Worm (Caenorhabditis elegans) whole organism, L3 larva: ENCODE measurements around the gene sri-6.

Experiments
- R02D3.7 ChIP-seq: fragments of 150-350 bp; optimal IDR thresholded peaks from 2 replicates; lab custom pipeline; 2014; ENCODE audit warnings: missing biosample characterization, missing genetic modification characterization
- ZK546.5 ChIP-seq: sonication (generic microtip); optimal IDR thresholded peaks from 2 replicates; lab custom pipeline; 2017; ENCODE audit warnings: missing biosample characterization, missing genetic modification characterization
- aly-2 ChIP-seq: fragments of 150-350 bp; optimal IDR thresholded peaks from 2 replicates; lab custom pipeline; 2014; ENCODE audit warnings: missing biosample characterization, missing genetic modification characterization
- ama-1 ChIP-seq: fragments of 150-350 bp; optimal IDR thresholded peaks from 2 replicates; lab custom pipeline; 2018
- ceh-16 ChIP-seq: sonication (generic microtip); optimal IDR thresholded peaks from 2 replicates; lab custom pipeline; 2017; ENCODE audit warnings: missing biosample characterization, missing genetic modification characterization
- ceh-28 ChIP-seq: fragments of 150-350 bp; optimal IDR thresholded peaks from 2 replicates; lab custom pipeline; 2014; ENCODE audit warnings: missing biosample characterization, missing genetic modification reagents, missing genetic modification characterization
- daf-12 ChIP-seq: fragments of 150-350 bp; optimal IDR thresholded peaks from 2 replicates; lab custom pipeline; 2014; ENCODE audit warnings: missing biosample characterization, missing genetic modification reagents, missing genetic modification characterization
- egl-27 ChIP-seq: sonication (generic microtip); optimal IDR thresholded peaks from 4 replicates; lab custom pipeline; 2017; ENCODE audit warnings: missing biosample characterization, missing genetic modification reagents, missing genetic modification characterization
- egl-5 ChIP-seq: fragments of 150-350 bp; optimal IDR thresholded peaks from 2 replicates; lab custom pipeline; 2017; ENCODE audit warnings: missing biosample characterization, missing genetic modification reagents, missing genetic modification characterization, inconsistent platforms
- elt-1 ChIP-seq: fragments of 150-350 bp; optimal IDR thresholded peaks from 2 replicates; lab custom pipeline; 2014; ENCODE audit warnings: missing biosample characterization, missing genetic modification characterization
- elt-2 ChIP-seq: sonication (generic microtip); optimal IDR thresholded peaks from 2 replicates; lab custom pipeline; 2016; ENCODE audit warnings: missing genetic modification reagents, mild to moderate bottlenecking, missing genetic modification characterization, missing compliant biosample characterization
- elt-3 ChIP-seq, 3 experiments: fragments of 150-350 bp in 1 of 3; sonication (generic microtip) in 2 of 3; optimal IDR thresholded peaks; 2 replicates in 2 of 3; 4 replicates in 1 of 3; lab custom pipeline; 2014 to 2017; ENCODE audit warnings: missing biosample characterization in 3 of 3, missing genetic modification characterization in 3 of 3
- eor-1 ChIP-seq, 2 experiments: fragments of 150-350 bp; optimal IDR thresholded peaks; 2 replicates each; lab custom pipeline; 2014 to 2018; ENCODE audit warnings: missing biosample characterization in 2 of 2, missing genetic modification characterization in 2 of 2
- fkh-10 ChIP-seq: sonication (generic microtip); optimal IDR thresholded peaks from 2 replicates; lab custom pipeline; 2017; ENCODE audit warnings: missing biosample characterization, missing genetic modification reagents, missing genetic modification characterization
- fos-1 ChIP-seq: fragments of 150-350 bp; optimal IDR thresholded peaks from 2 replicates; lab custom pipeline; 2014; ENCODE audit warnings: missing biosample characterization, missing genetic modification characterization
- hmg-11 ChIP-seq: sonication (generic microtip); optimal IDR thresholded peaks from 2 replicates; lab custom pipeline; 2016; ENCODE audit warnings: missing genetic modification characterization, missing compliant biosample characterization
- jun-1 ChIP-seq: fragments of 150-350 bp; optimal IDR thresholded peaks from 2 replicates; lab custom pipeline; 2014; ENCODE audit warnings: missing biosample characterization, missing genetic modification reagents, missing genetic modification characterization
- lin-15B ChIP-seq: fragments of 150-350 bp; optimal IDR thresholded peaks from 2 replicates; lab custom pipeline; 2014; ENCODE audit warnings: missing biosample characterization, missing genetic modification characterization
- lin-39 ChIP-seq: fragments of 150-350 bp; optimal IDR thresholded peaks from 2 replicates; lab custom pipeline; 2018; ENCODE audit warnings: missing biosample characterization, missing genetic modification reagents, missing genetic modification characterization
- lsy-12 ChIP-seq: sonication (generic microtip); optimal IDR thresholded peaks from 2 replicates; lab custom pipeline; 2016; ENCODE audit warnings: mild to moderate bottlenecking, missing genetic modification characterization, missing compliant biosample characterization
- mml-1 ChIP-seq: fragments of 150-350 bp; sonication (generic microtip); optimal IDR thresholded peaks from 3 replicates; lab custom pipeline; 2014; ENCODE audit warnings: missing biosample characterization, missing genetic modification characterization
- nfya-1 ChIP-seq: sonication (generic microtip); optimal IDR thresholded peaks from 2 replicates; lab custom pipeline; 2017; ENCODE audit warnings: missing genetic modification characterization, mild to moderate bottlenecking, missing compliant biosample characterization, antibody characterized with exemption, moderate library complexity; ENCODE audit not compliant: insufficient read depth
- nhr-11 ChIP-seq: fragments of 150-350 bp; optimal IDR thresholded peaks from 2 replicates; lab custom pipeline; 2014; ENCODE audit warnings: missing biosample characterization, missing genetic modification characterization
- nhr-12 ChIP-seq: fragments of 150-350 bp; optimal IDR thresholded peaks from 2 replicates; lab custom pipeline; 2014; ENCODE audit warnings: missing biosample characterization, missing genetic modification characterization
- nhr-23 ChIP-seq: fragments of 150-350 bp; optimal IDR thresholded peaks from 2 replicates; lab custom pipeline; 2014; ENCODE audit warnings: missing biosample characterization, missing genetic modification reagents, missing genetic modification characterization
- nhr-237 ChIP-seq: fragments of 150-350 bp; optimal IDR thresholded peaks from 2 replicates; lab custom pipeline; 2014; ENCODE audit warnings: missing biosample characterization, missing genetic modification characterization
- nhr-25 ChIP-seq: sonication (generic microtip); optimal IDR thresholded peaks from 2 replicates; lab custom pipeline; 2017; ENCODE audit warnings: missing biosample characterization, missing genetic modification characterization
- nhr-43 ChIP-seq: sonication (generic microtip); optimal IDR thresholded peaks from 2 replicates; lab custom pipeline; 2016; ENCODE audit warnings: mild to moderate bottlenecking, missing genetic modification characterization, missing compliant biosample characterization; ENCODE audit not compliant: poor library complexity, severe bottlenecking
- nhr-67 ChIP-seq: fragments of 150-350 bp; optimal IDR thresholded peaks from 2 replicates; lab custom pipeline; 2014; ENCODE audit warnings: missing biosample characterization, missing genetic modification characterization
- nhr-76 ChIP-seq: fragments of 150-350 bp; sonication (generic microtip); optimal IDR thresholded peaks from 5 replicates; lab custom pipeline; 2014; ENCODE audit warnings: missing biosample characterization, missing genetic modification characterization
- pha-4 ChIP-seq: fragments of 150-350 bp; optimal IDR thresholded peaks from 2 replicates; lab custom pipeline; 2014; ENCODE audit warnings: missing biosample characterization, missing genetic modification reagents, missing genetic modification characterization
- pqm-1 ChIP-seq: fragments of 150-350 bp; optimal IDR thresholded peaks from 2 replicates; lab custom pipeline; 2017; ENCODE audit warnings: missing biosample characterization, missing genetic modification characterization, inconsistent platforms
- sea-2 ChIP-seq: fragments of 150-350 bp; sonication (generic microtip); optimal IDR thresholded peaks from 4 replicates; lab custom pipeline; 2014; ENCODE audit warnings: missing biosample characterization, missing genetic modification reagents, missing genetic modification characterization
- skn-1 ChIP-seq: fragments of 150-350 bp; optimal IDR thresholded peaks from 2 replicates; lab custom pipeline; 2014; ENCODE audit warnings: missing biosample characterization, missing genetic modification characterization
- snpc-4 ChIP-seq: fragments of 150-350 bp; optimal IDR thresholded peaks from 2 replicates; lab custom pipeline; 2014; ENCODE audit warnings: missing biosample characterization, missing genetic modification characterization
- unc-39 ChIP-seq: sonication (generic microtip); optimal IDR thresholded peaks from 4 replicates; lab custom pipeline; 2017; ENCODE audit warnings: missing biosample characterization, missing genetic modification characterization
- zag-1 ChIP-seq: fragments of 150-350 bp; optimal IDR thresholded peaks from 2 replicates; lab custom pipeline; 2014; ENCODE audit warnings: missing biosample characterization, missing genetic modification characterization
- ztf-11 ChIP-seq: fragments of 150-350 bp; optimal IDR thresholded peaks from 2 replicates; lab custom pipeline; 2014; ENCODE audit warnings: missing biosample characterization, missing genetic modification characterization

The sri-6 gene

ce11 chrV:13185384-13185783 lies at the start of gene sri-6:
Gene sri-6 (plus strand): TSS chrV:13185684.
- TF ChIP-seq ceh-16: no peak
- no peak for TF ChIP-seq hmg-11 (tag; lab: Kevin White, UChicago)
- TF ChIP-seq daf-12: no peak
- TF ChIP-seq zag-1 (tag; lab: Kevin White, UChicago): no peak
- TF ChIP-seq egl-27 (tag; lab: Kevin White, UChicago): no peak
- TF ChIP-seq skn-1 (tag; lab: Kevin White, UChicago): no peak
- TF ChIP-seq unc-39 (tag; lab: Kevin White, UChicago): no peak
- TF ChIP-seq nfya-1 (tag; lab: Kevin White, UChicago): no peak

ce11 chrV:13137955-13138354 lies 47.5 kb upstream of the sri-6 start, which contains the start of gene clec-41:
Gene clec-41 (minus strand): TSS chrV:13138101.
- TF ChIP-seq ZK546.5 (tag; lab: Kevin White, UChicago): no peak
- TF ChIP-seq fos-1 (tag; lab: Kevin White, UChicago): no peak
- TF ChIP-seq mml-1: no peak
- no peak for TF ChIP-seq elt-1 (tag; lab: Kevin White, UChicago)
- TF ChIP-seq zag-1 (tag; lab: Kevin White, UChicago): no peak
- TF ChIP-seq pqm-1 (tag; lab: Kevin White, UChicago): peak; percentile 91
- TF ChIP-seq nhr-76 (tag; lab: Kevin White, UChicago): no peak
- TF ChIP-seq lsy-12 (tag; lab: Kevin White, UChicago): no peak
- TF ChIP-seq elt-3 (tag; optimal IDR thresholded peaks at IDR 0.05; lab: Kevin White, UChicago): no peak
- TF ChIP-seq jun-1: peak; percentile 13
- no peak for TF ChIP-seq nfya-1 (tag; lab: Kevin White, UChicago)
- TF ChIP-seq lin-15B (tag; lab: Kevin White, UChicago): no peak
- no peak for TF ChIP-seq ceh-28
- peak; percentile 92 for TF ChIP-seq elt-2
- TF ChIP-seq lin-39 (tag; lab: Kevin White, UChicago): no peak

ce11 chrV:13138681-13139080 lies 46.8 kb upstream of the sri-6 start, which contains the start of gene dhc-3:
Gene dhc-3 (plus strand): TSS chrV:13138981.
- no peak for TF ChIP-seq nhr-25 (tag; lab: Kevin White, UChicago)

ce11 chrV:13152575-13152974 lies 32.9 kb upstream of the sri-6 start, which contains the start of gene noca-1:
Gene noca-1 (plus strand): TSS chrV:13152919.
- no peak for TF ChIP-seq lsy-12 (tag; lab: Kevin White, UChicago)
- no peak for TF ChIP-seq nhr-76 (tag; lab: Kevin White, UChicago)
- TF ChIP-seq hmg-11 (tag; lab: Kevin White, UChicago): no peak
- TF ChIP-seq ceh-28: no peak
- no peak for TF ChIP-seq eor-1 (tag; optimal IDR thresholded peaks at IDR 0.05; lab: Kevin White, UChicago)
- TF ChIP-seq daf-12: no peak
- TF ChIP-seq fos-1 (tag; lab: Kevin White, UChicago): no peak
- TF ChIP-seq sea-2: no peak
- no peak for TF ChIP-seq egl-5 (tag; lab: Kevin White, UChicago)
- TF ChIP-seq pha-4: no peak
- TF ChIP-seq nhr-23: no peak
- no peak for TF ChIP-seq lin-39 (tag; lab: Kevin White, UChicago)
- TF ChIP-seq lin-15B (tag; lab: Kevin White, UChicago): no peak
- TF ChIP-seq pqm-1 (tag; lab: Kevin White, UChicago): no peak
- TF ChIP-seq ZK546.5 (tag; lab: Kevin White, UChicago): no peak
- TF ChIP-seq snpc-4 (tag; lab: Kevin White, UChicago): no peak
- no peak for TF ChIP-seq nhr-43 (tag; lab: Kevin White, UChicago)

ce11 chrV:13154225-13154624 lies 31.3 kb upstream of the sri-6 start:
- TF ChIP-seq aly-2: no peak
- TF ChIP-seq lin-15B (tag; lab: Kevin White, UChicago): no peak
- no peak for TF ChIP-seq egl-27 (tag; lab: Kevin White, UChicago)
- no peak for TF ChIP-seq jun-1

ce11 chrV:13157073-13157472 lies 28.4 kb upstream of the sri-6 start:
- TF ChIP-seq ama-1 (lab: Kevin White, UChicago) (no peak), ztf-11 (no peak), nhr-11 (no peak), skn-1 (tag; lab: Kevin White, UChicago) (no peak), nhr-43 (tag; lab: Kevin White, UChicago) (no peak), nhr-237 (no peak), fkh-10 (GFP tag; lab: Kevin White, UChicago) (no peak), jun-1 (no peak), sea-2 (no peak), nhr-12 (tag; lab: Kevin White, UChicago) (no peak), elt-2 (no peak), pha-4 (no peak), nhr-67 (tag; lab: Kevin White, UChicago) (no peak), lsy-12 (tag; lab: Kevin White, UChicago) (no peak), nhr-76 (tag; lab: Kevin White, UChicago) (no peak), egl-5 (tag; lab: Kevin White, UChicago) (no peak), fos-1 (tag; lab: Kevin White, UChicago) (no peak), pqm-1 (tag; lab: Kevin White, UChicago) (no peak), R02D3.7 (no peak)
